Worm (Caenorhabditis elegans) whole organism, L4/young adult: ENCODE measurements around the gene gnrr-4.

ENCODE experiments used
- W03F9.2 ChIP-seq: fragments of 150-350 bp; optimal IDR thresholded peaks from 2 replicates; lab custom pipeline; 2014; ENCODE audit warnings: missing biosample characterization, missing genetic modification characterization
- dao-5 ChIP-seq: sonication (generic microtip); optimal IDR thresholded peaks from 2 replicates; lab custom pipeline; 2016; ENCODE audit warnings: missing genotype, missing genetic modification characterization, moderate library complexity, missing compliant biosample characterization
- him-1 ChIP-seq: sonication (generic microtip); optimal IDR thresholded peaks from 2 replicates; lab custom pipeline; 2016; ENCODE audit warnings: missing genotype, missing genetic modification reagents, missing genetic modification characterization, missing compliant biosample characterization

The gnrr-4 gene

ce11 chrX:5743209-5743608 is at the start of gene gnrr-4:
TSS of gene gnrr-4 (minus strand) at chrX:5743309.
- TF ChIP-seq dao-5 (tag; lab: Kevin White, UChicago) (no peak), W03F9.2 (no peak), him-1 (tag; lab: Kevin White, UChicago) (no peak)

ce11 chrX:5790915-5791314 is 47.8 kb upstream of the gnrr-4 start, which contains the start of gene twnk-1:
TSS of gene twnk-1 (plus strand) at chrX:5791215.
- TF ChIP-seq W03F9.2 = no peak
- no peak for TF ChIP-seq him-1 (tag; lab: Kevin White, UChicago)
- TF ChIP-seq dao-5 (tag; lab: Kevin White, UChicago) = no peak

- no peak for TF ChIP-seq him-1 (tag; lab: Kevin White, UChicago)
- TF ChIP-seq W03F9.2 = no peak
- no peak for TF ChIP-seq dao-5 (tag; lab: Kevin White, UChicago)
Measured at ce11 chrX:5787861-5788260, 44.8 kb upstream of the gnrr-4 start, which contains the start of gene F46G11.2. TSS of gene F46G11.2 (plus strand) at chrX:5788161.

- no peak for TF ChIP-seq dao-5 (tag; lab: Kevin White, UChicago)
- no peak for TF ChIP-seq W03F9.2
Measured at ce11 chrX:5786193-5786592, 43.1 kb upstream of the gnrr-4 start, which contains the start of gene F46G11.6. TSS of gene F46G11.6 (plus strand) at chrX:5786493.

- TF ChIP-seq him-1 (tag; lab: Kevin White, UChicago) (peak; percentile 34), W03F9.2 (peak; percentile 0), dao-5 (tag; lab: Kevin White, UChicago) (no peak)
Measured at ce11 chrX:5782153-5782552, 39.0 kb upstream of the gnrr-4 start, which contains the start of gene gakh-1. TSS of gene gakh-1 (plus strand) at chrX:5782499.

ce11 chrX:5781294-5781693 is 38.2 kb upstream of the gnrr-4 start:
- no peak for TF ChIP-seq dao-5 (tag; lab: Kevin White, UChicago)
- TF ChIP-seq him-1 (tag; lab: Kevin White, UChicago) = no peak
- no peak for TF ChIP-seq W03F9.2

- TF ChIP-seq dao-5 (tag; lab: Kevin White, UChicago) = no peak
- TF ChIP-seq W03F9.2 = no peak
- no peak for TF ChIP-seq him-1 (tag; lab: Kevin White, UChicago)
Measured at ce11 chrX:5780672-5781182, 37.6 kb upstream of the gnrr-4 start, which contains the start of gene sft-4. TSS of gene sft-4 (minus strand) at chrX:5780722.

- TF ChIP-seq him-1 (tag; lab: Kevin White, UChicago) = peak; percentile 71
- no peak for TF ChIP-seq dao-5 (tag; lab: Kevin White, UChicago)
- TF ChIP-seq W03F9.2 = peak; percentile 18
Measured at ce11 chrX:5775804-5776252, 32.7 kb upstream of the gnrr-4 start.

ce11 chrX:5773471-5773870 is 30.4 kb upstream of the gnrr-4 start, which contains the start of gene sym-3:
TSS of gene sym-3 (plus strand) at chrX:5773771.
- TF ChIP-seq W03F9.2 = no peak
- TF ChIP-seq dao-5 (tag; lab: Kevin White, UChicago) = no peak
- TF ChIP-seq him-1 (tag; lab: Kevin White, UChicago) = no peak

ce11 chrX:5772538-5773154 is 29.5 kb upstream of the gnrr-4 start:
- no peak for TF ChIP-seq him-1 (tag; lab: Kevin White, UChicago)
- no peak for TF ChIP-seq W03F9.2
- no peak for TF ChIP-seq dao-5 (tag; lab: Kevin White, UChicago)

ce11 chrX:5770648-5771047 is 27.5 kb upstream of the gnrr-4 start, which contains the start of gene C54H2.4:
TSS of gene C54H2.4 (minus strand) at chrX:5770748.
- TF ChIP-seq him-1 (tag; lab: Kevin White, UChicago) (no peak), dao-5 (tag; lab: Kevin White, UChicago) (no peak), W03F9.2 (no peak)

- no peak for TF ChIP-seq him-1 (tag; lab: Kevin White, UChicago)
- TF ChIP-seq W03F9.2 = no peak
- no peak for TF ChIP-seq dao-5 (tag; lab: Kevin White, UChicago)
Measured at ce11 chrX:5764739-5765138, 21.6 kb upstream of the gnrr-4 start.

ce11 chrX:5763904-5764303 is 20.8 kb upstream of the gnrr-4 start:
- TF ChIP-seq W03F9.2 (no peak), dao-5 (tag; lab: Kevin White, UChicago) (no peak), him-1 (tag; lab: Kevin White, UChicago) (no peak)

ce11 chrX:5763292-5763691 is 20.2 kb upstream of the gnrr-4 start, which contains the start of gene tag-294:
TSS of gene tag-294 (minus strand) at chrX:5763392.
- TF ChIP-seq W03F9.2 = no peak
- no peak for TF ChIP-seq him-1 (tag; lab: Kevin White, UChicago)
- TF ChIP-seq dao-5 (tag; lab: Kevin White, UChicago) = no peak
